Fruit fly (Drosophila melanogaster): ENCODE results near the gene CG14882.
A peak's percentile ranks its signal among the peaks of the same experiment; 100 is the strongest.

dm6 chr3R:16448378-16449134 is 5.5 kb downstream of the CG14882 start:
- no peak for TF ChIP-seq Met (GFP tag; optimal IDR thresholded peaks at IDR 0.05)
- TF ChIP-seq Hr39 (GFP tag; optimal IDR thresholded peaks at IDR 0.05), result no peak
- TF ChIP-seq Eip93F (GFP tag; optimal IDR thresholded peaks at IDR 0.05), result no peak
- peak; percentile 68 for TF ChIP-seq CG11762 (GFP tag; optimal IDR thresholded peaks at IDR 0.05; ENCODE audit: insufficient read depth)
- TF ChIP-seq Ets96B (tag; optimal IDR thresholded peaks at IDR 0.05), result peak; percentile 6
- TF ChIP-seq CG7368 (GFP tag; optimal IDR thresholded peaks at IDR 0.05), result no peak
- peak; percentile 88 for TF ChIP-seq CG15336 (GFP tag; IDR thresholded peaks at IDR 0.05)

Measured in whole organism, prepupa.